Fruit fly (Drosophila melanogaster) whole organism, embryonic: ENCODE measurements around the gene CG14613.

Experiments
- Blimp-1 ChIP-seq: fragments of 200-800 bp; sonication (Bioruptor generic); optimal IDR thresholded peaks from 3 replicates; lab custom pipeline; 2018; ENCODE audit warnings: missing biosample characterization, missing genetic modification characterization, mild to moderate bottlenecking, moderate library complexity, missing genetic modification reagents
- CG10321 ChIP-seq: fragments of 200-800 bp; sonication (Bioruptor generic); IDR thresholded peaks from 2 replicates; pipeline ENCODE4 v1.3.6; 2022; ENCODE audit warnings: missing biosample characterization, missing genetic modification characterization
- CG10543 ChIP-seq: fragments of 200-800 bp; sonication (Bioruptor generic); optimal IDR thresholded peaks from 3 replicates; lab custom pipeline; 2017; ENCODE audit warnings: missing biosample characterization, mild to moderate bottlenecking, missing genetic modification characterization, moderate library complexity
- CG15479 ChIP-seq: fragments of 200-800 bp; sonication (Bioruptor generic); optimal IDR thresholded peaks from 3 replicates; lab custom pipeline; 2019; ENCODE audit warnings: missing biosample characterization, mild to moderate bottlenecking, missing genetic modification characterization, moderate library complexity
- CG15514 ChIP-seq: fragments of 200-800 bp; sonication (Bioruptor generic); optimal IDR thresholded peaks from 3 replicates; lab custom pipeline; 2017; ENCODE audit warnings: missing biosample characterization, missing genetic modification characterization, mild to moderate bottlenecking, moderate library complexity, missing genetic modification reagents
- CG16813 ChIP-seq: fragments of 200-800 bp; sonication (Bioruptor generic); IDR thresholded peaks from 3 replicates; pipeline ENCODE4 v1.3.6; 2022; ENCODE audit warnings: missing biosample characterization, missing genetic modification characterization; ENCODE audit not compliant: partially characterized antibody
- CG1832 ChIP-seq: fragments of 200-800 bp; sonication (Bioruptor generic); optimal IDR thresholded peaks from 2 replicates; lab custom pipeline; 2017; ENCODE audit warnings: missing biosample characterization, mild to moderate bottlenecking, missing genetic modification characterization, inconsistent platforms
- CG31388 ChIP-seq: fragments of 200-800 bp; sonication (Bioruptor generic); optimal IDR thresholded peaks from 2 replicates; lab custom pipeline; 2016; ENCODE audit warnings: missing biosample characterization, missing genetic modification characterization
- CG32532 ChIP-seq: fragments of 200-800 bp; sonication (Bioruptor generic); IDR thresholded peaks from 2 replicates; pipeline ENCODE4 v1.3.6; 2022; ENCODE audit warnings: missing biosample characterization, missing genetic modification characterization
- CG34376 ChIP-seq: fragments of 200-800 bp; sonication (Bioruptor generic); optimal IDR thresholded peaks from 2 replicates; lab custom pipeline; 2018; ENCODE audit warnings: missing biosample characterization, mild to moderate bottlenecking, missing genetic modification characterization
- CG4360 ChIP-seq: fragments of 200-800 bp; sonication (Bioruptor generic); IDR thresholded peaks from 2 replicates; pipeline ENCODE4 v1.3.6; 2022; ENCODE audit warnings: missing biosample characterization, missing genetic modification characterization
- CG4854 ChIP-seq: fragments of 200-800 bp; sonication (Bioruptor generic); optimal IDR thresholded peaks from 2 replicates; lab custom pipeline; 2016; ENCODE audit warnings: missing biosample characterization, missing genetic modification characterization, inconsistent platforms
- CG5953 ChIP-seq: fragments of 200-800 bp; sonication (Bioruptor generic); IDR thresholded peaks from 2 replicates; pipeline ENCODE4 v1.3.6; 2022; ENCODE audit warnings: missing biosample characterization, missing genetic modification characterization
- CG8290 ChIP-seq, 3 experiments: fragments of 200-800 bp; sonication (Bioruptor generic); optimal IDR thresholded peaks; 2 replicates each; lab custom pipeline; 2016 to 2019; ENCODE audit warnings: missing biosample characterization in 3 of 3, missing genetic modification characterization in 3 of 3, mild to moderate bottlenecking in 2 of 3, moderate library complexity in 1 of 3
- CG8478 ChIP-seq: fragments of >200 bp; optimal IDR thresholded peaks from 2 replicates; lab custom pipeline; 2018
- CG9797 ChIP-seq: fragments of 200-800 bp; sonication (Bioruptor generic); optimal IDR thresholded peaks from 3 replicates; lab custom pipeline; 2018; ENCODE audit warnings: missing biosample characterization, mild to moderate bottlenecking, missing genetic modification characterization
- ERR ChIP-seq: fragments of 200-800 bp; sonication (Bioruptor generic); optimal IDR thresholded peaks from 2 replicates; lab custom pipeline; 2016; ENCODE audit warnings: missing biosample characterization, missing genetic modification characterization
- Lhr ChIP-seq: fragments of 200-800 bp; sonication (Bioruptor generic); optimal IDR thresholded peaks from 3 replicates; lab custom pipeline; 2017; ENCODE audit warnings: mild to moderate bottlenecking, missing biosample characterization, missing genetic modification reagents, missing genetic modification characterization
- Med ChIP-seq: fragments of 200-800 bp; sonication (Bioruptor generic); peaks from one replicate; lab custom pipeline; 2016; ENCODE audit warnings: missing biosample characterization, missing genetic modification characterization, mild to moderate bottlenecking, inconsistent platforms, moderate library complexity
- Mes4 ChIP-seq: fragments of 200-800 bp; sonication (Bioruptor generic); optimal IDR thresholded peaks from 2 replicates; lab custom pipeline; 2016; ENCODE audit warnings: missing biosample characterization, missing genetic modification characterization
- Nf-YC ChIP-seq: fragments of 200-800 bp; optimal IDR thresholded peaks from 3 replicates; lab custom pipeline; 2019; ENCODE audit warnings: missing biosample characterization, mild to moderate bottlenecking, missing genetic modification characterization, moderate library complexity
- NfI ChIP-seq: fragments of 200-800 bp; sonication (Bioruptor generic); optimal IDR thresholded peaks from 3 replicates; lab custom pipeline; 2018; ENCODE audit warnings: missing biosample characterization, mild to moderate bottlenecking, missing genetic modification characterization, moderate library complexity
- Pdp1 ChIP-seq, 2 experiments: fragments of 200-800 bp; sonication (Bioruptor generic); optimal IDR thresholded peaks; 3 replicates each; lab custom pipeline; 2016; ENCODE audit warnings: missing biosample characterization in 2 of 2, missing genetic modification characterization in 2 of 2, mild to moderate bottlenecking in 1 of 2, moderate library complexity in 1 of 2
- Six4 ChIP-seq: fragments of 200-800 bp; sonication (Bioruptor generic); optimal IDR thresholded peaks from 2 replicates; lab custom pipeline; 2016; ENCODE audit warnings: missing biosample characterization, missing genetic modification characterization
- Sox100B ChIP-seq: fragments of 200-800 bp; sonication (Bioruptor generic); optimal IDR thresholded peaks from 3 replicates; lab custom pipeline; 2018; ENCODE audit warnings: missing biosample characterization, mild to moderate bottlenecking, missing genetic modification characterization
- amos ChIP-seq: fragments of 200-800 bp; sonication (Bioruptor generic); IDR thresholded peaks from 2 replicates; pipeline ENCODE4 v1.3.6; 2022; ENCODE audit warnings: missing biosample characterization, missing genetic modification characterization; ENCODE audit not compliant: partially characterized antibody
- ara ChIP-seq: fragments of 200-800 bp; sonication (Bioruptor generic); IDR thresholded peaks from 2 replicates; pipeline ENCODE4 v1.3.6; 2022; ENCODE audit warnings: missing biosample characterization, missing genetic modification characterization
- cg ChIP-seq: fragments of 200-800 bp; sonication (Bioruptor generic); optimal IDR thresholded peaks from 3 replicates; lab custom pipeline; 2019; ENCODE audit warnings: missing biosample characterization, mild to moderate bottlenecking, missing genetic modification characterization, moderate library complexity
- crol ChIP-seq: fragments of 200-800 bp; sonication (Bioruptor generic); IDR thresholded peaks from 2 replicates; pipeline ENCODE4 v1.3.6; 2022; ENCODE audit warnings: missing biosample characterization, missing genetic modification characterization
- disco-r ChIP-seq: fragments of 200-800 bp; sonication (Bioruptor generic); optimal IDR thresholded peaks from 2 replicates; lab custom pipeline; 2016; ENCODE audit warnings: missing biosample characterization, missing genetic modification characterization
- dysf ChIP-seq: fragments of 200-800 bp; sonication (Bioruptor generic); IDR thresholded peaks from 3 replicates; pipeline ENCODE4 v1.3.6; 2022; ENCODE audit warnings: missing biosample characterization, missing genetic modification characterization
- fd64A ChIP-seq: fragments of 200-800 bp; sonication (Bioruptor generic); optimal IDR thresholded peaks from 3 replicates; lab custom pipeline; 2018; ENCODE audit warnings: missing biosample characterization, mild to moderate bottlenecking, missing genetic modification characterization
- ftz-f1 ChIP-seq: fragments of 200-800 bp; sonication (Bioruptor generic); optimal IDR thresholded peaks from 2 replicates; lab custom pipeline; 2016; ENCODE audit warnings: missing biosample characterization, missing genetic modification characterization
- gcm ChIP-seq: fragments of 200-800 bp; sonication (Bioruptor generic); optimal IDR thresholded peaks from 2 replicates; lab custom pipeline; 2019; ENCODE audit warnings: missing biosample characterization, mild to moderate bottlenecking, missing genetic modification characterization, moderate library complexity
- gfzf ChIP-seq: fragments of 200-800 bp; sonication (Bioruptor generic); optimal IDR thresholded peaks from 2 replicates; lab custom pipeline; 2016; ENCODE audit warnings: missing biosample characterization, mild to moderate bottlenecking, missing genetic modification characterization, moderate library complexity
- jumu ChIP-seq: fragments of 200-800 bp; sonication (Bioruptor generic); optimal IDR thresholded peaks from 3 replicates; lab custom pipeline; 2016; ENCODE audit warnings: missing biosample characterization, missing genetic modification characterization
- kni ChIP-seq: fragments of 200-800 bp; sonication (Bioruptor generic); optimal IDR thresholded peaks from 3 replicates; lab custom pipeline; 2017; ENCODE audit warnings: mild to moderate bottlenecking, missing biosample characterization, missing genetic modification reagents, missing genetic modification characterization
- lov ChIP-seq, 2 experiments: fragments of 200-800 bp in 1 of 2; fragments of >200 bp in 1 of 2; sonication (Bioruptor generic) in 1 of 2; IDR thresholded peaks in 1 of 2; optimal IDR thresholded peaks in 1 of 2; 2 replicates in 1 of 2; 3 replicates in 1 of 2; pipeline versions ENCODE4 v1.3.6 to Lab custom; 2017 to 2022; ENCODE audit warnings: missing biosample characterization in 1 of 2, missing genetic modification characterization in 1 of 2
- onecut ChIP-seq: fragments of 200-800 bp; sonication (Bioruptor generic); IDR thresholded peaks from 2 replicates; pipeline ENCODE4 v1.3.6; 2022; ENCODE audit warnings: missing biosample characterization, missing genetic modification characterization
- pita ChIP-seq: fragments of 200-800 bp; sonication (Bioruptor generic); optimal IDR thresholded peaks from 2 replicates; lab custom pipeline; 2017; ENCODE audit warnings: missing biosample characterization, mild to moderate bottlenecking, missing genetic modification characterization
- sd ChIP-seq: fragments of 200-800 bp; sonication (Bioruptor generic); optimal IDR thresholded peaks from 3 replicates; lab custom pipeline; 2018; ENCODE audit warnings: missing biosample characterization, mild to moderate bottlenecking, missing genetic modification characterization, moderate library complexity
- sens ChIP-seq: fragments of 200-800 bp; sonication (Bioruptor generic); peaks from one replicate; lab custom pipeline; 2016; ENCODE audit warnings: missing biosample characterization, missing genetic modification characterization
- sug ChIP-seq: fragments of 200-800 bp; optimal IDR thresholded peaks from 2 replicates; lab custom pipeline; 2019; ENCODE audit warnings: missing biosample characterization, mild to moderate bottlenecking, missing genetic modification characterization, moderate library complexity
- usp ChIP-seq: fragments of >200 bp; optimal IDR thresholded peaks from 2 replicates; lab custom pipeline; 2017; ENCODE audit warnings: missing biosample characterization, missing genetic modification characterization
- zfh2 ChIP-seq: fragments of 200-800 bp; sonication (Bioruptor generic); optimal IDR thresholded peaks from 2 replicates; lab custom pipeline; 2016; ENCODE audit warnings: missing biosample characterization, missing genetic modification characterization

Gene CG14613

DNA sequence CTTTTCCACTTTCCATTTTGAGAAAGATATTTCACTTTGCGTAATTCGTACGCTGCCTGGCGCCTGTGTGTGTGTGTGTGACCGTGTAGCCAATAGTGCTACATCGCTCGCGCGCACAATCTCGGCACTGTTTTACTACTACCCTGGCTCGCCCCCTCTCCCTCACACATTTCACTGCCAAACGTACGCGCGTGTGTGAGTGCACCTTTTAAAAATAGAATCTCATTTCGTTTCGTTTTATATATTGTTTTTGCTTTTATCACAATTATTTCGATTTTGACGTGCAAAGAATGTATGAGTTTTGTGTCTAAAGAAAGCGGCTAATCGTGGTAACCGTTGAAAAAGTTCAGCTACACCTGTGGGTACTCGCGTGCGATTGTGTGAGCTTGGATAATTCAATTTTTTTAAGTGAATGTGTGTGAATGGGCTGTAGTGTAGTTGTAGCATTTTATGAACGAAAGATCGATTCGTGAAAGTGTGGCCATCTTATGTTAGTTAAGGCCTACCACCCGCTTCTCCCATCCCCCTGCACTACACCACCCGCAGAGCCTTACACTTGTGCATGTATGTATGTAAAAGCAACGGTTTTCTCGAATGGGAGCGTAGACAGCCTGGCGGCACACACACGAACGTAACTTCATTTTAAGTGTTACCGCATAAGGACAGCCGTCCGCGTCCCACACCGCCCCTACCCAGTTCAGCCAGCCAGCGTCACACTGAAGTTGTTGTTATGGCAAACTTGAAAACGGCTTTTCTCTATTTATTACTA is 15.5 kb downstream of the CG14613 start:
- TF ChIP-seq CG10543 (GFP tag; lab: Kevin White, UChicago) (peak; percentile 40), CG5953 (GFP tag; lab: Robert Waterston, UW) (no peak), jumu (GFP tag; lab: Kevin White, UChicago) (no peak), cg (GFP tag; lab: Kevin White, UChicago) (peak; percentile 89), lov (optimal IDR thresholded peaks at IDR 0.05; lab: Kevin White, UChicago) (no peak), lov (GFP tag; IDR thresholded peaks at IDR 0.05; lab: Robert Waterston, UW) (no peak), sens (GFP tag; lab: Kevin White, UChicago) (peak; percentile 77), Nf-YC (tag; lab: Kevin White, UChicago) (peak; percentile 52), CG1832 (GFP tag; lab: Kevin White, UChicago) (peak; percentile 78), Lhr (no peak), CG34376 (GFP tag; lab: Kevin White, UChicago) (no peak), Pdp1 (GFP tag; optimal IDR thresholded peaks at IDR 0.05; lab: Kevin White, UChicago) (peak in 1 of 2 experiments; percentile 83), Blimp-1 (GFP tag; lab: Kevin White, UChicago) (peak; percentile 63), CG4360 (GFP tag; lab: Robert Waterston, UW) (peak; percentile 46; the same call in 1 of the 2 replicates), ara (GFP tag; lab: Robert Waterston, UW) (no peak), ftz-f1 (GFP tag; lab: Kevin White, UChicago) (peak; percentile 28), zfh2 (GFP tag; lab: Kevin White, UChicago) (no peak), kni (GFP tag; lab: Kevin White, UChicago) (peak; percentile 48), disco-r (GFP tag; lab: Kevin White, UChicago) (no peak), fd64A (GFP tag; lab: Kevin White, UChicago) (no peak), CG15479 (GFP tag; lab: Kevin White, UChicago) (peak; percentile 70), CG8478 (lab: Kevin White, UChicago) (peak; percentile 10), sd (tag; lab: Kevin White, UChicago) (peak; percentile 58), ERR (GFP tag; lab: Kevin White, UChicago) (peak; percentile 0), CG15514 (GFP tag; lab: Kevin White, UChicago) (no peak), sug (tag; lab: Kevin White, UChicago) (peak; percentile 54), Sox100B (GFP tag; lab: Kevin White, UChicago) (no peak), CG4854 (GFP tag; lab: Kevin White, UChicago) (no peak), CG10321 (peak; percentile 84), CG31388 (GFP tag; lab: Kevin White, UChicago) (no peak), Mes4 (GFP tag; lab: Kevin White, UChicago) (no peak), onecut (peak; percentile 67), CG9797 (GFP tag; lab: Kevin White, UChicago) (peak; percentile 21), Med (GFP tag; lab: Kevin White, UChicago) (peak; percentile 73), CG8290 (GFP tag; optimal IDR thresholded peaks at IDR 0.05; lab: Kevin White, UChicago) (no peak), CG8290 (tag; optimal IDR thresholded peaks at IDR 0.05; lab: Kevin White, UChicago) (peak in 1 of 2 experiments; percentile 12), gfzf (GFP tag; lab: Kevin White, UChicago) (peak; percentile 16), crol (GFP tag; lab: Robert Waterston, UW) (peak; percentile 71), pita (GFP tag; lab: Kevin White, UChicago) (no peak), CG16813 (GFP tag; lab: Robert Waterston, UW) (no peak), CG32532 (GFP tag; lab: Robert Waterston, UW) (no peak), usp (no peak), gcm (peak; percentile 1), dysf (no peak), amos (GFP tag; lab: Robert Waterston, UW) (no peak), NfI (GFP tag; lab: Kevin White, UChicago) (no peak), Six4 (GFP tag; lab: Kevin White, UChicago) (no peak)
